Worm (Caenorhabditis elegans) whole organism, early embryonic: ENCODE results near the gene F37C12.10.

Source experiments
- B0310.2 ChIP-seq: sonication (generic microtip); optimal IDR thresholded peaks from 2 replicates; lab custom pipeline; 2016; ENCODE audit warnings: mild to moderate bottlenecking, missing genetic modification characterization, missing compliant biosample characterization
- F13C5.2 ChIP-seq: sonication (generic microtip); optimal IDR thresholded peaks from 2 replicates; lab custom pipeline; 2017; ENCODE audit warnings: mild to moderate bottlenecking, missing genetic modification characterization, inconsistent platforms, missing compliant biosample characterization
- aly-1 ChIP-seq: sonication (generic microtip); optimal IDR thresholded peaks from 2 replicates; lab custom pipeline; 2016; ENCODE audit warnings: missing genetic modification characterization, missing compliant biosample characterization
- ama-1 ChIP-seq: fragments of 150-350 bp; optimal IDR thresholded peaks from 2 replicates; lab custom pipeline; 2014
- ceh-13 ChIP-seq: fragments of 200-800 bp; sonication (Bioruptor generic); optimal IDR thresholded peaks from 2 replicates; lab custom pipeline; 2018; ENCODE audit warnings: mild to moderate bottlenecking, missing genetic modification characterization, missing compliant biosample characterization
- ceh-36 ChIP-seq: sonication (generic microtip); optimal IDR thresholded peaks from 2 replicates; lab custom pipeline; 2016; ENCODE audit warnings: missing genetic modification characterization, inconsistent platforms, missing compliant biosample characterization
- ets-7 ChIP-seq: sonication (generic microtip); optimal IDR thresholded peaks from 2 replicates; lab custom pipeline; 2016; ENCODE audit warnings: missing genotype, missing genetic modification characterization, missing compliant biosample characterization
- flt-1 ChIP-seq: fragments of 200-800 bp; sonication (Bioruptor generic); IDR thresholded peaks from 2 replicates; pipeline ENCODE4 v1.3.6; 2022; ENCODE audit warnings: missing genetic modification characterization, missing compliant biosample characterization
- hmbx-1 ChIP-seq: sonication (generic microtip); optimal IDR thresholded peaks from 2 replicates; lab custom pipeline; 2016; ENCODE audit warnings: mild to moderate bottlenecking, missing genetic modification characterization, missing compliant biosample characterization
- hmg-4 ChIP-seq: fragments of 200-800 bp; sonication (Bioruptor generic); optimal IDR thresholded peaks from 2 replicates; lab custom pipeline; 2018; ENCODE audit warnings: mild to moderate bottlenecking, missing genetic modification characterization, missing compliant biosample characterization
- hnd-1 ChIP-seq: sonication (generic microtip); optimal IDR thresholded peaks from 2 replicates; lab custom pipeline; 2016; ENCODE audit warnings: missing genetic modification characterization, missing compliant biosample characterization
- pes-1 ChIP-seq: fragments of 200-800 bp; sonication (Bioruptor generic); IDR thresholded peaks from 2 replicates; pipeline ENCODE4 v1.3.6; 2022; ENCODE audit warnings: missing genetic modification reagents, missing genetic modification characterization, missing compliant biosample characterization
- scrt-1 ChIP-seq: fragments of 200-800 bp; sonication (Bioruptor generic); IDR thresholded peaks from 2 replicates; pipeline ENCODE4 v1.3.6; 2022; ENCODE audit warnings: missing genetic modification characterization, missing compliant biosample characterization
- sea-1 ChIP-seq: fragments of 200-800 bp; sonication (Bioruptor generic); conservative IDR thresholded peaks from 2 replicates; pipeline ENCODE4 v1.3.6; 2022; ENCODE audit warnings: missing genetic modification characterization, missing compliant biosample characterization
- tbx-11 ChIP-seq: fragments of 200-800 bp; sonication (Bioruptor generic); IDR thresholded peaks from 2 replicates; pipeline ENCODE4 v1.3.6; 2022; ENCODE audit warnings: missing genetic modification characterization, missing compliant biosample characterization
- tbx-37 ChIP-seq: fragments of 200-800 bp; sonication (Bioruptor generic); conservative IDR thresholded peaks from 2 replicates; pipeline ENCODE4 v1.3.6; 2022; ENCODE audit warnings: missing genetic modification reagents, missing genetic modification characterization, missing compliant biosample characterization
- tra-4 ChIP-seq: sonication (generic microtip); optimal IDR thresholded peaks from 2 replicates; lab custom pipeline; 2017; ENCODE audit warnings: missing genetic modification characterization, missing compliant biosample characterization

F37C12.10 gene

ce11 chrIII:7150162-7150561 is 38.0 kb downstream of the F37C12.10 start:
- TF ChIP-seq scrt-1 (GFP tag; lab: Robert Waterston, UW) (no peak), aly-1 (tag; lab: Kevin White, UChicago) (no peak), flt-1 (GFP tag; lab: Robert Waterston, UW) (no peak), hmg-4 (GFP tag; lab: Kevin White, UChicago) (no peak), ets-7 (tag; lab: Kevin White, UChicago) (no peak), hnd-1 (tag; lab: Kevin White, UChicago) (no peak), hmbx-1 (tag; lab: Kevin White, UChicago) (no peak), tbx-11 (GFP tag; lab: Robert Waterston, UW) (no peak), ceh-36 (no peak), B0310.2 (tag; lab: Kevin White, UChicago) (no peak), F13C5.2 (no peak), tbx-37 (GFP tag; lab: Robert Waterston, UW) (no peak), ceh-13 (GFP tag; lab: Kevin White, UChicago) (no peak)

ce11 chrIII:7148191-7148590 is 40.0 kb downstream of the F37C12.10 start:
- TF ChIP-seq ceh-13 (GFP tag; lab: Kevin White, UChicago) = no peak
- no peak for TF ChIP-seq B0310.2 (tag; lab: Kevin White, UChicago)
- TF ChIP-seq hmg-4 (GFP tag; lab: Kevin White, UChicago) = no peak
- TF ChIP-seq flt-1 (GFP tag; lab: Robert Waterston, UW) = no peak
- TF ChIP-seq tra-4 = no peak
- TF ChIP-seq hmbx-1 (tag; lab: Kevin White, UChicago) = no peak

- TF ChIP-seq B0310.2 (tag; lab: Kevin White, UChicago) (no peak), ama-1 (lab: Kevin White, UChicago) (no peak), sea-1 (GFP tag; lab: Robert Waterston, UW) (no peak), hmbx-1 (tag; lab: Kevin White, UChicago) (no peak), F13C5.2 (no peak), tra-4 (no peak), tbx-11 (GFP tag; lab: Robert Waterston, UW) (no peak)
Observed at ce11 chrIII:7146341-7146740, 41.8 kb downstream of the F37C12.10 start.

ce11 chrIII:7144749-7145148 is 43.4 kb downstream of the F37C12.10 start, which contains the start of gene glr-2:
Gene glr-2 (minus strand): TSS chrIII:7144959.
- TF ChIP-seq B0310.2 (tag; lab: Kevin White, UChicago) (no peak), aly-1 (tag; lab: Kevin White, UChicago) (no peak), ceh-36 (no peak), ama-1 (lab: Kevin White, UChicago) (no peak), hmg-4 (GFP tag; lab: Kevin White, UChicago) (no peak), tbx-11 (GFP tag; lab: Robert Waterston, UW) (no peak), flt-1 (GFP tag; lab: Robert Waterston, UW) (no peak), F13C5.2 (no peak), sea-1 (GFP tag; lab: Robert Waterston, UW) (no peak), hmbx-1 (tag; lab: Kevin White, UChicago) (no peak), tbx-37 (GFP tag; lab: Robert Waterston, UW) (no peak), scrt-1 (GFP tag; lab: Robert Waterston, UW) (no peak), hnd-1 (tag; lab: Kevin White, UChicago) (no peak), ceh-13 (GFP tag; lab: Kevin White, UChicago) (no peak), ets-7 (tag; lab: Kevin White, UChicago) (no peak), pes-1 (GFP tag; lab: Robert Waterston, UW) (no peak), tra-4 (no peak)

ce11 chrIII:7142172-7142601 is 46.0 kb downstream of the F37C12.10 start:
- TF ChIP-seq ama-1 (lab: Kevin White, UChicago) = peak; percentile 90
- peak; percentile 53; the same call in 1 of the 2 replicates for TF ChIP-seq pes-1 (GFP tag; lab: Robert Waterston, UW)
- TF ChIP-seq sea-1 (GFP tag; lab: Robert Waterston, UW) = no peak
- no peak for TF ChIP-seq tbx-11 (GFP tag; lab: Robert Waterston, UW)

ce11 chrIII:7141285-7141715 is 46.9 kb downstream of the F37C12.10 start:
- TF ChIP-seq ama-1 (lab: Kevin White, UChicago) (peak; percentile 94), ets-7 (tag; lab: Kevin White, UChicago) (no peak), hmg-4 (GFP tag; lab: Kevin White, UChicago) (peak; percentile 8)

- TF ChIP-seq ceh-13 (GFP tag; lab: Kevin White, UChicago) (no peak), tbx-11 (GFP tag; lab: Robert Waterston, UW) (no peak), hmbx-1 (tag; lab: Kevin White, UChicago) (no peak), B0310.2 (tag; lab: Kevin White, UChicago) (no peak), tra-4 (no peak), scrt-1 (GFP tag; lab: Robert Waterston, UW) (no peak), flt-1 (GFP tag; lab: Robert Waterston, UW) (no peak; the same call in 1 of the 2 replicates), ama-1 (lab: Kevin White, UChicago) (peak; percentile 76)
Observed at ce11 chrIII:7140228-7140710, 47.9 kb downstream of the F37C12.10 start.

ce11 chrIII:7138178-7138577 is 50.0 kb downstream of the F37C12.10 start, which contains the start of gene B0280.11:
Gene B0280.11 (minus strand): TSS chrIII:7138278.
- TF ChIP-seq aly-1 (tag; lab: Kevin White, UChicago) (no peak), hmg-4 (GFP tag; lab: Kevin White, UChicago) (no peak), hnd-1 (tag; lab: Kevin White, UChicago) (no peak), tra-4 (no peak), scrt-1 (GFP tag; lab: Robert Waterston, UW) (no peak), pes-1 (GFP tag; lab: Robert Waterston, UW) (no peak)
